Worm (Caenorhabditis elegans) whole organism, L4/young adult: ENCODE measurements around the gene fbxb-77.
"Not testable (repeated sequence)": the region's sequence is repeated elsewhere in the genome, so short reads cannot be mapped to it uniquely, and the experiment has no call there.

Source experiments
- W03F9.2 ChIP-seq: fragments of 150-350 bp; optimal IDR thresholded peaks from 2 replicates; lab custom pipeline; 2014; ENCODE audit warnings: missing biosample characterization, missing genetic modification characterization
- dao-5 ChIP-seq: sonication (generic microtip); optimal IDR thresholded peaks from 2 replicates; lab custom pipeline; 2016; ENCODE audit warnings: missing genotype, missing genetic modification characterization, moderate library complexity, missing compliant biosample characterization
- him-1 ChIP-seq: sonication (generic microtip); optimal IDR thresholded peaks from 2 replicates; lab custom pipeline; 2016; ENCODE audit warnings: missing genotype, missing genetic modification reagents, missing genetic modification characterization, missing compliant biosample characterization

The fbxb-77 gene

ce11 chrIV:4725478-4725920 lies 30.5 kb downstream of the fbxb-77 start:
- peak; percentile 88 for TF ChIP-seq him-1 (tag; lab: Kevin White, UChicago)
- peak; percentile 1 for TF ChIP-seq dao-5 (tag; lab: Kevin White, UChicago)

ce11 chrIV:4724562-4724961 lies 31.4 kb downstream of the fbxb-77 start, which contains the start of gene K08F11.1:
K08F11.1 (plus strand) TSS chrIV:4724862.
- no peak for TF ChIP-seq him-1 (tag; lab: Kevin White, UChicago)
- no peak for TF ChIP-seq W03F9.2 (tag; lab: Kevin White, UChicago)
- no peak for TF ChIP-seq dao-5 (tag; lab: Kevin White, UChicago)

- TF ChIP-seq him-1 (tag; lab: Kevin White, UChicago), result no peak
- no peak for TF ChIP-seq W03F9.2 (tag; lab: Kevin White, UChicago)
- TF ChIP-seq dao-5 (tag; lab: Kevin White, UChicago), result no peak
Observed at ce11 chrIV:4723687-4724086, 32.3 kb downstream of the fbxb-77 start.

- TF ChIP-seq dao-5, him-1, W03F9.2 (tag; lab: Kevin White, UChicago): not testable (repeated sequence)
Observed at ce11 chrIV:4715785-4716184, 40.2 kb downstream of the fbxb-77 start, which contains the start of gene miro-1. miro-1 (minus strand) TSS chrIV:4715807.

- no peak for TF ChIP-seq him-1 (tag; lab: Kevin White, UChicago)
- TF ChIP-seq dao-5 (tag; lab: Kevin White, UChicago), result no peak
- TF ChIP-seq W03F9.2 (tag; lab: Kevin White, UChicago), result no peak
Observed at ce11 chrIV:4712376-4712775, 43.6 kb downstream of the fbxb-77 start, which contains the start of gene yars-2. yars-2 (minus strand) TSS chrIV:4712624.

- no peak for TF ChIP-seq W03F9.2 (tag; lab: Kevin White, UChicago)
- no peak for TF ChIP-seq him-1 (tag; lab: Kevin White, UChicago)
- TF ChIP-seq dao-5 (tag; lab: Kevin White, UChicago), result no peak
Observed at ce11 chrIV:4710459-4710858, 45.5 kb downstream of the fbxb-77 start, which contains the start of gene cif-1. cif-1 (minus strand) TSS chrIV:4710755.

ce11 chrIV:4705922-4706321 lies 50.0 kb downstream of the fbxb-77 start:
- TF ChIP-seq W03F9.2 (tag; lab: Kevin White, UChicago), result no peak
- TF ChIP-seq dao-5 (tag; lab: Kevin White, UChicago), result no peak
- TF ChIP-seq him-1 (tag; lab: Kevin White, UChicago), result no peak

- TF ChIP-seq dao-5 (tag; lab: Kevin White, UChicago) (no peak), W03F9.2 (tag; lab: Kevin White, UChicago) (peak; percentile 41), him-1 (tag; lab: Kevin White, UChicago) (no peak)
Observed at ce11 chrIV:4705182-4705581, 50.8 kb downstream of the fbxb-77 start.
